Fruit fly (Drosophila melanogaster) whole organism, embryonic: Measurements from ENCODE around the gene CG31960.

Experiments
- ATbp ChIP-seq: fragments of 200-800 bp; sonication (Bioruptor generic); optimal IDR thresholded peaks from 2 replicates; lab custom pipeline; 2017; ENCODE audit warnings: missing biosample characterization, mild to moderate bottlenecking, missing genetic modification characterization, missing genetic modification reagents
- Adf1 ChIP-seq: fragments of 200-800 bp; sonication (Bioruptor generic); IDR thresholded peaks from 2 replicates; pipeline ENCODE4 v1.3.6; 2022; ENCODE audit warnings: missing biosample characterization, missing genetic modification characterization
- Bgb ChIP-seq: fragments of 200-800 bp; sonication (Bioruptor generic); IDR thresholded peaks from 2 replicates; pipeline ENCODE4 v1.3.6; 2022; ENCODE audit warnings: missing biosample characterization, missing genetic modification characterization; ENCODE audit not compliant: partially characterized antibody
- CG10543 ChIP-seq: fragments of 200-800 bp; sonication (Bioruptor generic); optimal IDR thresholded peaks from 3 replicates; lab custom pipeline; 2017; ENCODE audit warnings: missing biosample characterization, mild to moderate bottlenecking, missing genetic modification characterization, moderate library complexity
- CG11456 ChIP-seq: fragments of 200-800 bp; sonication (Bioruptor generic); IDR thresholded peaks from 3 replicates; pipeline ENCODE4 v1.3.6; 2022; ENCODE audit warnings: missing biosample characterization, missing genetic modification characterization
- CG11560 ChIP-seq: fragments of 200-800 bp; sonication (Bioruptor generic); IDR thresholded peaks from 3 replicates; pipeline ENCODE4 v1.3.6; 2022; ENCODE audit warnings: missing biosample characterization, missing genetic modification characterization
- CG11723 ChIP-seq: fragments of 200-800 bp; sonication (Bioruptor generic); optimal IDR thresholded peaks from 2 replicates; lab custom pipeline; 2017; ENCODE audit warnings: missing biosample characterization, mild to moderate bottlenecking, missing genetic modification characterization
- CG12219 ChIP-seq: fragments of 200-800 bp; sonication (Bioruptor generic); optimal IDR thresholded peaks from 3 replicates; lab custom pipeline; 2018; ENCODE audit warnings: missing biosample characterization, mild to moderate bottlenecking, missing genetic modification characterization
- CG16779 ChIP-seq: fragments of 200-800 bp; sonication (Bioruptor generic); IDR thresholded peaks from 2 replicates; pipeline ENCODE4 v1.3.6; 2022; ENCODE audit warnings: missing biosample characterization, missing genetic modification characterization
- CG16813 ChIP-seq: fragments of 200-800 bp; sonication (Bioruptor generic); IDR thresholded peaks from 3 replicates; pipeline ENCODE4 v1.3.6; 2022; ENCODE audit warnings: missing biosample characterization, missing genetic modification characterization; ENCODE audit not compliant: partially characterized antibody
- CG17829 ChIP-seq: fragments of 200-800 bp; optimal IDR thresholded peaks from 2 replicates; lab custom pipeline; 2019; ENCODE audit warnings: missing biosample characterization, mild to moderate bottlenecking, missing genetic modification characterization, moderate library complexity
- CG2202 ChIP-seq: fragments of 200-800 bp; sonication (Bioruptor generic); optimal IDR thresholded peaks from 2 replicates; lab custom pipeline; 2018; ENCODE audit warnings: missing biosample characterization, mild to moderate bottlenecking, missing genetic modification characterization
- CG30020 ChIP-seq: fragments of 200-800 bp; optimal IDR thresholded peaks from 2 replicates; lab custom pipeline; 2019; ENCODE audit warnings: missing biosample characterization, mild to moderate bottlenecking, missing genetic modification characterization, moderate library complexity
- CG31388 ChIP-seq: fragments of 200-800 bp; sonication (Bioruptor generic); optimal IDR thresholded peaks from 2 replicates; lab custom pipeline; 2016; ENCODE audit warnings: missing biosample characterization, missing genetic modification characterization
- CG31441 ChIP-seq: fragments of 200-800 bp; sonication (Bioruptor generic); IDR thresholded peaks from 2 replicates; pipeline ENCODE4 v1.3.6; 2022; ENCODE audit warnings: missing biosample characterization, missing genetic modification characterization
- CG34224 ChIP-seq: fragments of 200-800 bp; sonication (Bioruptor generic); IDR thresholded peaks from 3 replicates; pipeline ENCODE4 v1.3.6; 2022; ENCODE audit warnings: missing biosample characterization, missing genetic modification characterization; ENCODE audit not compliant: partially characterized antibody
- CG3838 ChIP-seq: fragments of 200-800 bp; sonication (Bioruptor generic); optimal IDR thresholded peaks from 3 replicates; lab custom pipeline; 2016; ENCODE audit warnings: missing biosample characterization, missing genetic modification characterization
- CG4282 ChIP-seq: fragments of 200-800 bp; sonication (Bioruptor generic); optimal IDR thresholded peaks from 2 replicates; lab custom pipeline; 2016; ENCODE audit warnings: missing biosample characterization, missing genetic modification characterization
- CG4820 ChIP-seq: fragments of 200-800 bp; sonication (Bioruptor generic); optimal IDR thresholded peaks from 3 replicates; lab custom pipeline; 2016; ENCODE audit warnings: missing biosample characterization, missing genetic modification characterization
- CG7745 ChIP-seq: fragments of 200-800 bp; sonication (Bioruptor generic); optimal IDR thresholded peaks from 2 replicates; lab custom pipeline; 2018; ENCODE audit warnings: missing biosample characterization, mild to moderate bottlenecking, missing genetic modification characterization, moderate library complexity
- CG9932 ChIP-seq: fragments of 200-800 bp; sonication (Bioruptor generic); IDR thresholded peaks from 2 replicates; pipeline ENCODE4 v1.3.6; 2022; ENCODE audit warnings: missing biosample characterization, missing genetic modification characterization
- GATAe ChIP-seq: fragments of 200-800 bp; sonication (Bioruptor generic); conservative IDR thresholded peaks from 2 replicates; pipeline ENCODE4 v1.3.6; 2022; ENCODE audit warnings: missing biosample characterization, missing genetic modification characterization
- HLH54F ChIP-seq: fragments of 200-800 bp; sonication (Bioruptor generic); optimal IDR thresholded peaks from 3 replicates; lab custom pipeline; 2016; ENCODE audit warnings: missing biosample characterization, missing genetic modification characterization
- Hr51 ChIP-seq, 2 experiments: fragments of 200-800 bp; sonication (Bioruptor generic); optimal IDR thresholded peaks; 2 replicates in 1 of 2; 3 replicates in 1 of 2; lab custom pipeline; 2016 to 2018; ENCODE audit warnings: missing biosample characterization in 2 of 2, missing genetic modification characterization in 2 of 2, mild to moderate bottlenecking in 1 of 2, moderate library complexity in 1 of 2
- NfI ChIP-seq: fragments of 200-800 bp; sonication (Bioruptor generic); optimal IDR thresholded peaks from 3 replicates; lab custom pipeline; 2018; ENCODE audit warnings: missing biosample characterization, mild to moderate bottlenecking, missing genetic modification characterization, moderate library complexity
- Opbp ChIP-seq: fragments of 200-800 bp; sonication (Bioruptor generic); IDR thresholded peaks from 3 replicates; pipeline ENCODE4 v1.3.6; 2022; ENCODE audit warnings: missing biosample characterization, missing genetic modification characterization; ENCODE audit not compliant: partially characterized antibody
- Optix ChIP-seq: fragments of 200-800 bp; sonication (Bioruptor generic); IDR thresholded peaks from 3 replicates; pipeline ENCODE4 v1.3.6; 2022; ENCODE audit warnings: missing biosample characterization, missing genetic modification characterization
- Stat92E ChIP-seq, 3 experiments: fragments of >200 bp in 2 of 3; fragments of 200-800 bp in 1 of 3; sonication (Bioruptor generic) in 1 of 3; optimal IDR thresholded peaks; 2 replicates each; lab custom pipeline; 2017 to 2019; ENCODE audit warnings: missing biosample characterization in 3 of 3, missing genetic modification characterization in 3 of 3, mild to moderate bottlenecking in 1 of 3, moderate library complexity in 1 of 3
- Usf ChIP-seq: fragments of 200-800 bp; sonication (Bioruptor generic); optimal IDR thresholded peaks from 2 replicates; lab custom pipeline; 2017; ENCODE audit warnings: missing genotype, missing biosample characterization, missing genetic modification characterization
- Xrp1 ChIP-seq: fragments of 200-800 bp; sonication (Bioruptor generic); IDR thresholded peaks from 2 replicates; pipeline ENCODE4 v1.3.6; 2022; ENCODE audit warnings: missing biosample characterization, missing genetic modification characterization
- ac ChIP-seq: fragments of 200-800 bp; sonication (Bioruptor generic); optimal IDR thresholded peaks from 3 replicates; lab custom pipeline; 2017; ENCODE audit warnings: missing biosample characterization, mild to moderate bottlenecking, missing genetic modification characterization
- ato ChIP-seq: fragments of 200-800 bp; sonication (Bioruptor generic); IDR thresholded peaks from 2 replicates; pipeline ENCODE4 v1.3.6; 2022; ENCODE audit warnings: missing biosample characterization, missing genetic modification characterization; ENCODE audit not compliant: partially characterized antibody
- cad ChIP-seq: fragments of >200 bp; optimal IDR thresholded peaks from 2 replicates; lab custom pipeline; 2017; ENCODE audit warnings: missing biosample characterization, missing genetic modification characterization
- cato ChIP-seq: fragments of 200-800 bp; sonication (Bioruptor generic); optimal IDR thresholded peaks from 2 replicates; lab custom pipeline; 2016; ENCODE audit warnings: missing biosample characterization, missing genetic modification characterization, borderline replicate concordance
- chn ChIP-seq: fragments of 200-800 bp; sonication (Bioruptor generic); optimal IDR thresholded peaks from 2 replicates; lab custom pipeline; 2016; ENCODE audit warnings: missing biosample characterization, missing genetic modification characterization
- da ChIP-seq: fragments of 200-800 bp; sonication (Bioruptor generic); optimal IDR thresholded peaks from 2 replicates; lab custom pipeline; 2016; ENCODE audit warnings: missing biosample characterization, missing genetic modification characterization
- dan ChIP-seq: fragments of 200-800 bp; sonication (Bioruptor generic); IDR thresholded peaks from 2 replicates; pipeline ENCODE4 v1.3.6; 2022; ENCODE audit warnings: missing biosample characterization, missing genetic modification characterization
- dysf ChIP-seq: fragments of 200-800 bp; sonication (Bioruptor generic); IDR thresholded peaks from 3 replicates; pipeline ENCODE4 v1.3.6; 2022; ENCODE audit warnings: missing biosample characterization, missing genetic modification characterization
- fd96Cb ChIP-seq: fragments of 200-800 bp; sonication (Bioruptor generic); optimal IDR thresholded peaks from 2 replicates; lab custom pipeline; 2018; ENCODE audit warnings: missing biosample characterization, mild to moderate bottlenecking, missing genetic modification characterization, moderate library complexity
- gfzf ChIP-seq: fragments of 200-800 bp; sonication (Bioruptor generic); optimal IDR thresholded peaks from 2 replicates; lab custom pipeline; 2016; ENCODE audit warnings: missing biosample characterization, mild to moderate bottlenecking, missing genetic modification characterization, moderate library complexity
- gsb ChIP-seq: fragments of 200-800 bp; sonication (Bioruptor generic); IDR thresholded peaks from 2 replicates; pipeline ENCODE4 v1.3.6; 2022; ENCODE audit warnings: missing biosample characterization, missing genetic modification characterization
- h ChIP-seq: fragments of >200 bp; optimal IDR thresholded peaks from 2 replicates; lab custom pipeline; 2017
- lab ChIP-seq: fragments of 200-800 bp; sonication (Bioruptor generic); optimal IDR thresholded peaks from 3 replicates; lab custom pipeline; 2017; ENCODE audit warnings: missing biosample characterization, missing genetic modification characterization, mild to moderate bottlenecking, moderate library complexity, missing genetic modification reagents
- oc ChIP-seq: fragments of 200-800 bp; sonication (Bioruptor generic); optimal IDR thresholded peaks from 2 replicates; lab custom pipeline; 2018; ENCODE audit warnings: missing biosample characterization, mild to moderate bottlenecking, missing genetic modification characterization, moderate library complexity
- pum ChIP-seq: fragments of 200-800 bp; sonication (Bioruptor generic); optimal IDR thresholded peaks from 2 replicates; lab custom pipeline; 2016; ENCODE audit warnings: missing biosample characterization, missing genetic modification characterization
- salm ChIP-seq: fragments of 200-800 bp; sonication (Bioruptor generic); optimal IDR thresholded peaks from 2 replicates; lab custom pipeline; 2018; ENCODE audit warnings: missing biosample characterization, mild to moderate bottlenecking, missing genetic modification characterization
- tll ChIP-seq, 2 experiments: fragments of 200-800 bp in 1 of 2; fragments of >200 bp in 1 of 2; sonication (Bioruptor generic) in 1 of 2; optimal IDR thresholded peaks; 2 replicates each; lab custom pipeline; 2017 to 2019; ENCODE audit warnings: missing biosample characterization in 2 of 2, missing genetic modification characterization in 2 of 2, mild to moderate bottlenecking in 1 of 2, moderate library complexity in 1 of 2
- wdn ChIP-seq: fragments of 200-800 bp; sonication (Bioruptor generic); IDR thresholded peaks from 2 replicates; pipeline ENCODE4 v1.3.6; 2022; ENCODE audit warnings: missing biosample characterization, missing genetic modification characterization
- zen ChIP-seq: fragments of 200-800 bp; sonication (Bioruptor generic); optimal IDR thresholded peaks from 3 replicates; lab custom pipeline; 2018; ENCODE audit warnings: missing biosample characterization, mild to moderate bottlenecking, missing genetic modification characterization, moderate library complexity

Gene CG31960

dm6 chr2L:3804641-3805273 is 20.0 kb downstream of the CG31960 start (continued):
- TF ChIP-seq wdn (GFP tag; lab: Robert Waterston, UW) = peak; percentile 95
- TF ChIP-seq CG31388 (GFP tag; lab: Kevin White, UChicago) = peak; percentile 92
- TF ChIP-seq tll (GFP tag; optimal IDR thresholded peaks at IDR 0.05; lab: Kevin White, UChicago) = peak in 1 of 2 experiments; percentile 64
- TF ChIP-seq HLH54F = peak; percentile 96
- TF ChIP-seq CG11723 (GFP tag; lab: Kevin White, UChicago) = peak; percentile 97
- peak; percentile 99 for TF ChIP-seq ATbp
- peak; percentile 91 for TF ChIP-seq CG16779 (GFP tag; lab: Robert Waterston, UW)
- TF ChIP-seq NfI (GFP tag; lab: Kevin White, UChicago) = peak; percentile 99
- peak; percentile 24 for TF ChIP-seq gfzf (GFP tag; lab: Kevin White, UChicago)
- TF ChIP-seq CG31441 (GFP tag; lab: Robert Waterston, UW) = peak; percentile 94
- peak; percentile 94 for TF ChIP-seq CG11456 (GFP tag; lab: Robert Waterston, UW)
- TF ChIP-seq Optix = peak; percentile 98
- TF ChIP-seq fd96Cb (tag; lab: Kevin White, UChicago) = peak; percentile 99
- no peak for TF ChIP-seq cad
- peak; percentile 95 for TF ChIP-seq CG2202 (tag; lab: Kevin White, UChicago)
- TF ChIP-seq CG10543 = peak; percentile 92
- TF ChIP-seq oc (tag; lab: Kevin White, UChicago) = peak; percentile 99
- no peak for TF ChIP-seq CG34224
- TF ChIP-seq CG4820 (GFP tag; lab: Kevin White, UChicago) = peak; percentile 98
- TF ChIP-seq dysf (GFP tag; lab: Robert Waterston, UW) = peak; percentile 98
- peak in 1 of 3 experiments; percentile 98 for TF ChIP-seq Stat92E (GFP tag; optimal IDR thresholded peaks at IDR 0.05; lab: Kevin White, UChicago)
- TF ChIP-seq Hr51 (GFP tag; optimal IDR thresholded peaks at IDR 0.05; lab: Kevin White, UChicago) = peak; percentile 90 to 99
- TF ChIP-seq da (GFP tag; lab: Kevin White, UChicago) = peak; percentile 94
- TF ChIP-seq chn (GFP tag; lab: Kevin White, UChicago) = peak; percentile 97
- peak; percentile 87 for TF ChIP-seq ac (GFP tag; lab: Kevin White, UChicago)
- peak; percentile 89 for TF ChIP-seq GATAe (GFP tag; lab: Robert Waterston, UW)
- peak; percentile 98 for TF ChIP-seq pum (GFP tag; lab: Kevin White, UChicago)
- TF ChIP-seq salm = peak; percentile 99
- TF ChIP-seq lab = peak; percentile 99
- peak; percentile 90 for TF ChIP-seq CG9932 (GFP tag; lab: Robert Waterston, UW)
- TF ChIP-seq zen (tag; lab: Kevin White, UChicago) = peak; percentile 95
- TF ChIP-seq dan (GFP tag; lab: Robert Waterston, UW) = peak; percentile 83
- peak; percentile 99 for TF ChIP-seq CG17829 (tag; lab: Kevin White, UChicago)
- no peak for TF ChIP-seq Bgb (GFP tag; lab: Robert Waterston, UW)
- TF ChIP-seq Opbp = no peak
- TF ChIP-seq CG4282 = peak; percentile 94
- peak; percentile 85 for TF ChIP-seq CG30020 (tag; lab: Kevin White, UChicago)
- TF ChIP-seq CG11560 = peak; percentile 89
- TF ChIP-seq CG16813 = no peak
- peak; percentile 95 for TF ChIP-seq cato (GFP tag; lab: Kevin White, UChicago)
- peak; percentile 78 for TF ChIP-seq Usf
- peak; percentile 94 for TF ChIP-seq gsb (GFP tag; lab: Robert Waterston, UW)
- TF ChIP-seq Xrp1 (GFP tag; lab: Robert Waterston, UW) = peak; percentile 99
- TF ChIP-seq Adf1 (GFP tag; lab: Robert Waterston, UW) = peak; percentile 81
- TF ChIP-seq CG12219 = peak; percentile 100
- TF ChIP-seq h (lab: Kevin White, UChicago) = no peak
- TF ChIP-seq ato (GFP tag; lab: Robert Waterston, UW) = 0 out of 2 replicates have a peak, but pooled peaks have one; percentile 31
- peak; percentile 84 for TF ChIP-seq CG7745 (tag; lab: Kevin White, UChicago)
- peak; percentile 93 for TF ChIP-seq CG3838 (GFP tag; lab: Kevin White, UChicago)
